Fruit fly (Drosophila melanogaster): ENCODE data around the gene CG3078.

dm6 chrX:2218455-2218854, 41.2 kb downstream of the CG3078 start:
- TF ChIP-seq pan (optimal IDR thresholded peaks at IDR 0.05) = no peak
- no peak for TF ChIP-seq Hnf4 (GFP tag; optimal IDR thresholded peaks at IDR 0.05)
- TF ChIP-seq psq (GFP tag; optimal IDR thresholded peaks at IDR 0.05) = no peak
- TF ChIP-seq jim (GFP tag; optimal IDR thresholded peaks at IDR 0.05) = no peak

Measured in whole organism, wandering third instar larva.